Fruit fly (Drosophila melanogaster) whole organism, embryonic: ENCODE data around the gene caps.

ENCODE experiments used
- CG2875 ChIP-seq: fragments of 200-800 bp; sonication (Bioruptor generic); optimal IDR thresholded peaks from 2 replicates; lab custom pipeline; 2017; ENCODE audit warnings: missing biosample characterization, mild to moderate bottlenecking, missing genetic modification characterization, missing genetic modification reagents
- CG4328 ChIP-seq: fragments of 200-800 bp; sonication (Bioruptor generic); optimal IDR thresholded peaks from 3 replicates; lab custom pipeline; 2017; ENCODE audit warnings: missing biosample characterization, missing genetic modification reagents, missing genetic modification characterization
- CG6854 ChIP-seq: fragments of 200-800 bp; sonication (Bioruptor generic); optimal IDR thresholded peaks from 3 replicates; lab custom pipeline; 2017; ENCODE audit warnings: missing biosample characterization, mild to moderate bottlenecking, missing genetic modification characterization
- CoRest ChIP-seq: fragments of 200-800 bp; sonication (Bioruptor generic); optimal IDR thresholded peaks from 3 replicates; lab custom pipeline; 2018; ENCODE audit warnings: missing biosample characterization, mild to moderate bottlenecking, missing genetic modification characterization, moderate library complexity
- H2.0 ChIP-seq: fragments of 200-800 bp; sonication (Bioruptor generic); IDR thresholded peaks from 2 replicates; pipeline ENCODE4 v1.3.6; 2022; ENCODE audit warnings: missing biosample characterization, missing genetic modification characterization
- disco-r ChIP-seq: fragments of 200-800 bp; sonication (Bioruptor generic); optimal IDR thresholded peaks from 2 replicates; lab custom pipeline; 2016; ENCODE audit warnings: missing biosample characterization, missing genetic modification characterization
- fu2 ChIP-seq: fragments of 200-800 bp; sonication (Bioruptor generic); optimal IDR thresholded peaks from 2 replicates; lab custom pipeline; 2016; ENCODE audit warnings: missing biosample characterization, missing genetic modification characterization
- h ChIP-seq: fragments of >200 bp; optimal IDR thresholded peaks from 2 replicates; lab custom pipeline; 2017
- kni ChIP-seq: fragments of 200-800 bp; sonication (Bioruptor generic); optimal IDR thresholded peaks from 3 replicates; lab custom pipeline; 2017; ENCODE audit warnings: mild to moderate bottlenecking, missing biosample characterization, missing genetic modification reagents, missing genetic modification characterization
- scrt ChIP-seq: fragments of 200-800 bp; sonication (Bioruptor generic); optimal IDR thresholded peaks from 2 replicates; lab custom pipeline; 2018; ENCODE audit warnings: missing biosample characterization, mild to moderate bottlenecking, missing genetic modification characterization, moderate library complexity

DNA sequence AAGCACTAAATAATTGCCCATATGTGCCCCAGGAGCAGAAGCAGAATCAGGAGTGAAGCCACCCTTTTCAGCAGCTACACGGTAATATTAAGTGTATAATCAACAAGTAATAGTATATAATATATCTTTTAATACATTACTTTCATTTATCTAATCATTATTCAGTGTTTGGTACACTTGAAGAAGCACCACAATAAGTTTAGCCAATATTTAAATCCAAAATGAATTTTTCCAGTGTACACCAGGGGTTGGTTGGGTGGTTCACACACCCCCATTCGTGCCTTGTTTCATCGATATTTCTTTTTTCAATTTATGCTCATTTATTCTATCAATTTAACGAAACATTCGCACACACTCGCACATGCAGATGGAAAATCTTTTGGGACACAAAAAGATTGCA lies 30.9 kb upstream of the caps start:
- TF ChIP-seq CoRest (tag; lab: Kevin White, UChicago) (peak; percentile 65), CG2875 (GFP tag; lab: Kevin White, UChicago) (peak; percentile 51), disco-r (no peak), H2.0 (GFP tag; lab: Robert Waterston, UW) (0 out of 2 replicates have a peak, but pooled peaks have one; percentile 6), CG4328 (GFP tag; lab: Kevin White, UChicago) (no peak), CG6854 (GFP tag; lab: Kevin White, UChicago) (no peak), scrt (GFP tag; lab: Kevin White, UChicago) (peak; percentile 49), fu2 (no peak), h (lab: Kevin White, UChicago) (no peak), kni (GFP tag; lab: Kevin White, UChicago) (no peak)
